Fruit fly (Drosophila melanogaster) Kc167 (cell line): Measurements from ENCODE around the gene Uch-L5.

Experiments used
- insv ChIP-seq: fragments of >200 bp; optimal IDR thresholded peaks from 3 replicates; lab custom pipeline; 2018; ENCODE audit warnings: missing external identifiers
- ttk ChIP-seq: sonication (Bioruptor generic); optimal IDR thresholded peaks from 2 replicates; lab custom pipeline; 2017; ENCODE audit warnings: missing external identifiers

DNA sequence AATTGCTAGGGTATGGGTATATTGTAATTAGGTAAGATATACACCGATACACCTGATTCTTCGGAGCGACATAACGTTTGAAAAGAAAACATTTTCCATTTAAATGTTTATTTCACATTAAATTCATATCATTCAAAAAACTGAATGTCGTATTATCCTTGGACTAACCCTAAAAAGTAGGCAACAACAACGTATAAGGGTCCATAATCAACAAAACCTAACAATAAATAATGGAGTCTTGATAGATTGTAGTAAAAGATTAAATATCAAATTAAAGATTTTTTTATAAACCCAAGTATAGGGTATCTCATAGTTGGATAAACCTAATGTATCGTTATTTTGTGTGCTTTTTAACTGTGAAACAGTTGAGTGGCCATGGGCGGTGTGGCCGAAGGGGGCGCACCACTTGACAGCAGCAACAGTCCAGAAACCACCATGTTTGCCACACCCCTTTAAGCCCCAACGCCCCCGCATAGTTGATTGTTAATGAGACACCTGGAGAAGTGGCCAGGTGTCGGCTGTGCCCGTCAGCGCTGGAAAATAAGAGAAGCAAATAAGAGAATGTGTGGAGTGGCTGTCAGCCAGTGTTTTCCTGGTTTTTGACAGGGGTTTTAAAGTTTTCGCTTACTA lies 8.4 kb downstream of the Uch-L5 start:
- no peak for TF ChIP-seq insv
- no peak for TF ChIP-seq ttk (lab: Kevin White, UChicago)
